Fruit fly (Drosophila melanogaster) whole organism, prepupa: ENCODE measurements around the gene Polr3E.

Source experiments
- Blimp-1 ChIP-seq: fragments of 200-800 bp; sonication (Bioruptor generic); optimal IDR thresholded peaks from 3 replicates; lab custom pipeline; 2017; ENCODE audit warnings: missing biosample characterization, missing genetic modification characterization, mild to moderate bottlenecking, moderate library complexity, missing genetic modification reagents
- CG16779 ChIP-seq: fragments of 200-800 bp; sonication (Bioruptor generic); optimal IDR thresholded peaks from 3 replicates; lab custom pipeline; 2017; ENCODE audit warnings: missing biosample characterization, mild to moderate bottlenecking, missing genetic modification characterization
- CG34406 ChIP-seq: fragments of 200-800 bp; sonication (Bioruptor generic); optimal IDR thresholded peaks from 3 replicates; lab custom pipeline; 2016; ENCODE audit warnings: missing biosample characterization, missing genetic modification characterization
- CG4318 ChIP-seq: fragments of 200-800 bp; sonication (Bioruptor generic); optimal IDR thresholded peaks from 3 replicates; lab custom pipeline; 2017; ENCODE audit warnings: missing biosample characterization, mild to moderate bottlenecking, missing genetic modification characterization
- CG6854 ChIP-seq: fragments of 200-800 bp; sonication (Bioruptor generic); optimal IDR thresholded peaks from 2 replicates; lab custom pipeline; 2017; ENCODE audit warnings: missing biosample characterization, mild to moderate bottlenecking, missing genetic modification characterization
- Eip75B ChIP-seq: fragments of 200-800 bp; sonication (Bioruptor generic); optimal IDR thresholded peaks from 3 replicates; lab custom pipeline; 2016; ENCODE audit warnings: missing biosample characterization, missing genetic modification characterization
- Gug ChIP-seq: fragments of 200-800 bp; sonication (Bioruptor generic); IDR thresholded peaks from 2 replicates; pipeline ENCODE4 v1.3.6; 2022; ENCODE audit warnings: missing biosample characterization, missing genetic modification characterization
- Lpt ChIP-seq: fragments of 200-800 bp; sonication (Bioruptor generic); optimal IDR thresholded peaks from 3 replicates; lab custom pipeline; 2016; ENCODE audit warnings: missing biosample characterization, missing genetic modification characterization
- achi ChIP-seq: fragments of 200-800 bp; sonication (Bioruptor generic); optimal IDR thresholded peaks from 3 replicates; lab custom pipeline; 2016; ENCODE audit warnings: missing biosample characterization, missing genetic modification characterization
- dsx ChIP-seq: fragments of 200-800 bp; optimal IDR thresholded peaks from 3 replicates; lab custom pipeline; 2019; ENCODE audit warnings: missing biosample characterization, mild to moderate bottlenecking, missing genetic modification characterization, moderate library complexity; ENCODE audit not compliant: poor library complexity, severe bottlenecking
- fd85E ChIP-seq: fragments of 200-800 bp; sonication (Bioruptor generic); optimal IDR thresholded peaks from 3 replicates; lab custom pipeline; 2016; ENCODE audit warnings: missing biosample characterization, missing genetic modification characterization
- lz ChIP-seq: fragments of 200-800 bp; sonication (Bioruptor generic); optimal IDR thresholded peaks from 3 replicates; lab custom pipeline; 2016; ENCODE audit warnings: missing biosample characterization, missing genetic modification characterization
- svp ChIP-seq: fragments of 200-800 bp; sonication (Bioruptor generic); peaks from one replicate; lab custom pipeline; 2016; ENCODE audit warnings: missing biosample characterization, missing genetic modification characterization

DNA sequence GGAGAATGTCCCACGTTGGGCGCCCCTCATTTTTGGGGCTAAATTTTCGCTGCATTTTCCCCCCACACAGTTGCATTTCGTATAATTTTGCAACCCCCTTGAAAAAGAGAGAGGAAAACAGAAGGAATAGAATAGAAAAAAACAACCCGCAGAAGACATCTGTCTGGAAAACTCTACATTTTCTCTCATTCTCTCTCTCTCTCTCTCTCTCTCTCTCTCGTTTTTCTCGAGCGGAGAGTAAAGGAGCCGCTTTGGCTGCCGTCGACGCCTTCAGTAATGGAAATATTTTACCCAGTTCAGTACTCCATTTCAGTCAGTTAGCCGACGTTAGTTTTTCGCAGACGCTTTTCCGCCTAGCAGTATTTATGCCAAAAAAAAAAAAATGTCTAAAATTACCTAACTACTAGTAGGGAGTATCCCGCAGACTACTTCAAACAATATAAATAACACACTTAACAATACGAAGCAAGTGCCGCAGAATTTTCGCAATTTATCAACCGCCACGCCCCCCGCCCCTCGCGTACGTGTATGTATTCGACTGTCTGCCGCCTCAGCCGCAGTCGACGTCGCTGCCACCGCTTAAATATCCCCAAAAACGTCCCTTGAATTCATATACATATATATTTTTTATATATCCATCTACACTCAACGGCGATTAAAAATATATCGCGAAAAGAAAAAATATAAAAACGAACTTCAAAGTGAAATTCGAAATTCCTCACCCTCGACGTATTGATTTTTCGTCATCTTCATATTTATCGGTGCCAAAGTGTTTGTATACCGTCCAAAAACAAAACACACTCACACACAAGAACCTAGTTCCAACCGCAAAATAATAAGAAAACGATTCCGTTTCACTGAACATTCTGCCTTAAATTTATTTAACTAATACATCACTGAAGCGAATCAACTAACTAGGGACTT, 16.4 kb downstream of the Polr3E start:
- TF ChIP-seq Gug (GFP tag; lab: Robert Waterston, UW), result no peak
- TF ChIP-seq CG34406, result no peak
- no peak for TF ChIP-seq fd85E (GFP tag; lab: Kevin White, UChicago)
- TF ChIP-seq lz (GFP tag; lab: Kevin White, UChicago), result no peak
- TF ChIP-seq achi (GFP tag; lab: Kevin White, UChicago), result no peak
- no peak for TF ChIP-seq CG6854 (GFP tag; lab: Kevin White, UChicago)
- no peak for TF ChIP-seq CG4318 (GFP tag; lab: Kevin White, UChicago)
- no peak for TF ChIP-seq Eip75B
- TF ChIP-seq Blimp-1 (GFP tag; lab: Kevin White, UChicago), result no peak
- TF ChIP-seq Lpt, result no peak
- TF ChIP-seq CG16779 (tag; lab: Kevin White, UChicago), result no peak
- no peak for TF ChIP-seq svp (GFP tag; lab: Kevin White, UChicago)
- no peak for TF ChIP-seq dsx (GFP tag; lab: Kevin White, UChicago)
